ENCODE assay signal across 1 fruit fly cellular context in the genomic region with DNA sequence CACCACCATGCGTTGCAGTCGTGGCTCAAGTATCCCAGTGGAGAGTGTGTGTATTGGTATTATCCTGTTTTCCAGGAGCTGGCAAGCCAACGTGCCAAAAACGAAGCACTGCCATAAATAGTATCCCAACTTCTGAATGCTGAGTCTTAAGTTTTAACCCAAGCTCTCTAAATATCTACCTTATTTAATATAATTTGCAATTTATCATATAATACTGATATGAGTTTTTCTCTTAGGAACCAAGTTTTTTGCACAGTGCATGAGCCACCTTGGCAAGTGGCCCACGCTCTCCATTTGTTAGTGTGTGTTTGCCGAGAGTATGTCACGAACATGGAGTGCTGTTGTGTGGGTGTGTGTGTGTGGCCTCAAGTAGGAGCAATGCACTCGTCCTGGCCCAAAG.
TF ChIP-seq lines count a peak whose summit lies in the region.

No protein-coding gene starts in this region.

TF ChIP-seq in whole organism, prepupa, 60 proteins besides CTCF, POLR2A, EP300 and RAD21 (continued from another document):
- TF ChIP-seq Sox102F (GFP tag; optimal IDR thresholded peaks at IDR 0.05; lab: Kevin White, UChicago): peak; percentile 40
- no peak for TF ChIP-seq Eip93F (GFP tag; optimal IDR thresholded peaks at IDR 0.05; lab: Kevin White, UChicago)
- no peak for TF ChIP-seq fkh (GFP tag; optimal IDR thresholded peaks at IDR 0.05; lab: Kevin White, UChicago)
- TF ChIP-seq CG8632 (GFP tag; optimal IDR thresholded peaks at IDR 0.05; lab: Kevin White, UChicago): no peak
- TF ChIP-seq CG3919 (GFP tag; optimal IDR thresholded peaks at IDR 0.05; lab: Kevin White, UChicago): peak; percentile 12
- no peak for TF ChIP-seq Lpt (GFP tag; optimal IDR thresholded peaks at IDR 0.05; lab: Kevin White, UChicago)
- TF ChIP-seq acj6 (GFP tag; optimal IDR thresholded peaks at IDR 0.05; lab: Kevin White, UChicago): peak; percentile 28
- peak; percentile 88 for TF ChIP-seq Eip78C (GFP tag; lab: Kevin White, UChicago)
- peak; percentile 49; the same call in 1 of the 3 replicates for TF ChIP-seq CG6163 (GFP tag; IDR thresholded peaks at IDR 0.05; lab: Robert Waterston, UW)
- no peak for TF ChIP-seq CG6808 (GFP tag; optimal IDR thresholded peaks at IDR 0.05; lab: Kevin White, UChicago)
- TF ChIP-seq CG31627 (GFP tag; optimal IDR thresholded peaks at IDR 0.05; lab: Kevin White, UChicago): peak; percentile 7
- TF ChIP-seq CG7368 (GFP tag; optimal IDR thresholded peaks at IDR 0.05; lab: Kevin White, UChicago): no peak
- TF ChIP-seq CG10631 (GFP tag; optimal IDR thresholded peaks at IDR 0.05; lab: Kevin White, UChicago): peak; percentile 35
- TF ChIP-seq CG16779 (tag; optimal IDR thresholded peaks at IDR 0.05; lab: Kevin White, UChicago): no peak
- TF ChIP-seq Hr4 (GFP tag; optimal IDR thresholded peaks at IDR 0.05; lab: Kevin White, UChicago): peak; percentile 30
- TF ChIP-seq CG4318 (GFP tag; optimal IDR thresholded peaks at IDR 0.05; lab: Kevin White, UChicago): peak; percentile 9
- no peak for TF ChIP-seq CG11294 (GFP tag; IDR thresholded peaks at IDR 0.05; lab: Robert Waterston, UW)
- TF ChIP-seq CG32006 (GFP tag; optimal IDR thresholded peaks at IDR 0.05; lab: Kevin White, UChicago): peak; percentile 36
- TF ChIP-seq esn (GFP tag; optimal IDR thresholded peaks at IDR 0.05; lab: Kevin White, UChicago): peak; percentile 55
- TF ChIP-seq lz (GFP tag; optimal IDR thresholded peaks at IDR 0.05; lab: Kevin White, UChicago): peak; percentile 35
- no peak for TF ChIP-seq Sox14 (GFP tag; optimal IDR thresholded peaks at IDR 0.05; lab: Kevin White, UChicago)
- TF ChIP-seq CG1621 (tag; optimal IDR thresholded peaks at IDR 0.05; lab: Kevin White, UChicago): peak; percentile 12
- no peak for TF ChIP-seq net (GFP tag; optimal IDR thresholded peaks at IDR 0.05; lab: Kevin White, UChicago)
- TF ChIP-seq CG11762 (GFP tag; optimal IDR thresholded peaks at IDR 0.05; lab: Kevin White, UChicago; ENCODE audit: insufficient read depth): no peak
